Worm (Caenorhabditis elegans): Measurements from ENCODE around the gene gars-1.

Gene gars-1

ce11 chrIII:5196298-5197045 lies 33.0 kb upstream of the gars-1 start:
- TF ChIP-seq pha-4 (tag; optimal IDR thresholded peaks at IDR 0.05) (no peak), ztf-11 (tag; optimal IDR thresholded peaks at IDR 0.05) (no peak), nhr-23 (tag; optimal IDR thresholded peaks at IDR 0.05) (no peak), nhr-43 (tag; optimal IDR thresholded peaks at IDR 0.05; ENCODE audit: poor library complexity, severe bottlenecking) (peak; percentile 19), unc-39 (tag; optimal IDR thresholded peaks at IDR 0.05) (no peak), sea-2 (GFP tag; optimal IDR thresholded peaks at IDR 0.05) (no peak), nhr-25 (tag; optimal IDR thresholded peaks at IDR 0.05) (peak; percentile 31), elt-3 (tag; optimal IDR thresholded peaks at IDR 0.05) (peak in 1 of 3 experiments; percentile 71), nhr-28 (tag; optimal IDR thresholded peaks at IDR 0.05) (no peak), egl-27 (tag; optimal IDR thresholded peaks at IDR 0.05) (no peak), snpc-4 (tag; optimal IDR thresholded peaks at IDR 0.05) (no peak), daf-12 (tag; optimal IDR thresholded peaks at IDR 0.05) (no peak), nhr-12 (tag; optimal IDR thresholded peaks at IDR 0.05) (no peak), mml-1 (tag; optimal IDR thresholded peaks at IDR 0.05) (no peak), zag-1 (tag; optimal IDR thresholded peaks at IDR 0.05) (no peak), nfya-1 (tag; optimal IDR thresholded peaks at IDR 0.05; ENCODE audit: insufficient read depth) (no peak), ceh-82 (tag; optimal IDR thresholded peaks at IDR 0.05) (no peak), R02D3.7 (tag; optimal IDR thresholded peaks at IDR 0.05) (no peak), fkh-2 (tag; optimal IDR thresholded peaks at IDR 0.05) (no peak), ceh-9 (tag; optimal IDR thresholded peaks at IDR 0.05) (no peak), ztf-4 (tag; optimal IDR thresholded peaks at IDR 0.05) (no peak), elt-1 (tag; optimal IDR thresholded peaks at IDR 0.05) (no peak), fkh-10 (GFP tag; optimal IDR thresholded peaks at IDR 0.05) (no peak), aly-2 (tag; optimal IDR thresholded peaks at IDR 0.05) (no peak), lin-15B (tag; optimal IDR thresholded peaks at IDR 0.05) (no peak), ama-1 (optimal IDR thresholded peaks at IDR 0.05) (peak; percentile 69), jun-1 (tag; optimal IDR thresholded peaks at IDR 0.05) (no peak), lin-39 (tag; optimal IDR thresholded peaks at IDR 0.05) (no peak), elt-2 (tag; optimal IDR thresholded peaks at IDR 0.05) (peak; percentile 52), lsy-12 (tag; optimal IDR thresholded peaks at IDR 0.05) (no peak), unc-62 (GFP tag; optimal IDR thresholded peaks at IDR 0.05) (no peak), pqm-1 (tag; optimal IDR thresholded peaks at IDR 0.05) (no peak)

- TF ChIP-seq ceh-28 (tag; optimal IDR thresholded peaks at IDR 0.05), result peak; percentile 12
- TF ChIP-seq nhr-43 (tag; optimal IDR thresholded peaks at IDR 0.05; ENCODE audit: poor library complexity, severe bottlenecking), result no peak
Observed at ce11 chrIII:5195690-5196089, 32.3 kb upstream of the gars-1 start, which contains the start of gene moc-6. Gene moc-6, plus strand, starts transcription at chrIII:5195990.

- TF ChIP-seq nhr-237 (tag; optimal IDR thresholded peaks at IDR 0.05) (no peak), egl-27 (tag; optimal IDR thresholded peaks at IDR 0.05) (no peak), snpc-4 (tag; optimal IDR thresholded peaks at IDR 0.05) (no peak), pha-4 (tag; optimal IDR thresholded peaks at IDR 0.05) (peak; percentile 3)
Observed at ce11 chrIII:5193266-5193665, 29.8 kb upstream of the gars-1 start.

- TF ChIP-seq lin-15B (tag; optimal IDR thresholded peaks at IDR 0.05) (peak; percentile 83), ztf-11 (tag; optimal IDR thresholded peaks at IDR 0.05) (no peak), ceh-16 (tag; optimal IDR thresholded peaks at IDR 0.05) (no peak), pha-4 (tag; optimal IDR thresholded peaks at IDR 0.05) (peak; percentile 66), nfya-1 (tag; optimal IDR thresholded peaks at IDR 0.05; ENCODE audit: insufficient read depth) (peak; percentile 0), snpc-4 (tag; optimal IDR thresholded peaks at IDR 0.05) (peak; percentile 31), elt-2 (tag; optimal IDR thresholded peaks at IDR 0.05) (peak; percentile 9), hmg-11 (tag; optimal IDR thresholded peaks at IDR 0.05) (peak; percentile 3), nhr-23 (tag; optimal IDR thresholded peaks at IDR 0.05) (peak; percentile 52)
Observed at ce11 chrIII:5190671-5191174, 27.3 kb upstream of the gars-1 start, which contains the start of gene hira-1. Gene hira-1, plus strand, starts transcription at chrIII:5191124.

All from whole organism, L3 larva.